Worm (Caenorhabditis elegans): ENCODE measurements around the gene F55G1.7.

F55G1.7 gene

DNA sequence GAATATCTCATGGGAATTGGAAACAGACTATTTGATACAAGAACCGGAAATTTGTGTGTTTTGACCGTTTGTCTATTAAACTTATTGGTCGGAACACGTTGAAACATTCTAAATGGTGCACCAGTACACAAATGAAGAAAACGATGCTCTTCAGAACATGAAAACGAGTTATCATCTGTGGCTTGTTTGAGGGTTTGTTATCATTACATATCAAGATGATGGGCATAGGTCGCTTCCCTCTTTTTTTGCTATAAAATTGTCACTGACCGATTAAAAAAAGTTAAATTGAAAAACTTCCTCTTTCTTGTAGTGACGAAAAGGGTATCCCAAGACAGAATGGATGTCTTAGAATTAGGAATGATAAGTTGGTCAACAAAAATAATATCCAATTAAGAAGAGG is 994 bp downstream of the F55G1.7 start:
- TF ChIP-seq aly-2 (tag; optimal IDR thresholded peaks at IDR 0.05) (no peak), gmeb-1 (tag; optimal IDR thresholded peaks at IDR 0.05) (no peak), fos-1 (tag; optimal IDR thresholded peaks at IDR 0.05) (peak; percentile 62), C34F6.9 (tag; optimal IDR thresholded peaks at IDR 0.05) (no peak), lin-39 (tag; optimal IDR thresholded peaks at IDR 0.05) (no peak)

DNA sequence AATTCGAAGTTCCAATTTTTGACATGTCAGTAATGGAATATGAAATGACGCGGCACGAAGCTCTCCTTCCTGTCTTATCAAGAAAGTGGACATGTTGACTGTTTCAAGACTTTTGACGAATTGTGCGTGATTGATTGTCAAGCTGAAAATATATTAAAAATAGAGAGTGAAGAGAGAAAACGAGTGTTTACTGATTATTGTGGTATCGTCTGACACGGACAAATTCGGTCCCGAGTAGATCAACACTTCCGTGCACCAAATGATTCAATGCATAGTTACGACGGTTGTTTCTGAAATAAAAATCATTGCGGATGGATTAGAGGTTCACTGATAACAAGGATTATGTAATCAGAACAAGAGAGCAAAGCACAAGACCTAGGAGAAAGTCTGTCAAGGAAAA is 2.5 kb downstream of the F55G1.7 start:
- TF ChIP-seq R02D3.7 (tag; optimal IDR thresholded peaks at IDR 0.05) (no peak), fos-1 (tag; optimal IDR thresholded peaks at IDR 0.05) (peak; percentile 12)

DNA sequence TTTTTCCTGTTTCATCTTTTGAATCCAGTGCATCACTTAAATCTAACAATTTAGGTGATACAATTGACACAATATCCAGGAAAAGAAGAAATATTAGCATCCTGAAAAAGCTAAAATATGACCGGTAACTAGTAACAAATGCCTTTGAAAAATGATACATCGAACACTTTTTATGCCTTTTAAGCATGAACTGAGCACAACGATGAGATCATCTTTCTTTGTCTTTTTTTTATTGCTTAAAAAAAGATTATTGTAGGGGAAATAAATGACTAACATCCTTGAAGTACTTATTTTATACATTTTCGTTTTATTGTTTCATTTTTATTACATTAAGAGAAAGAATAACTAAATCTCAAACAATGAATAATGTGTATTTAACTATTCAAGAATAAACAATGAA is 3.8 kb downstream of the F55G1.7 start, which contains the start of gene F13B6.3:
TSS of gene F13B6.3 (minus strand) at position 101 of the 400 bp plus-strand sequence.
- TF ChIP-seq ZK546.5 (tag; optimal IDR thresholded peaks at IDR 0.05), result no peak

DNA sequence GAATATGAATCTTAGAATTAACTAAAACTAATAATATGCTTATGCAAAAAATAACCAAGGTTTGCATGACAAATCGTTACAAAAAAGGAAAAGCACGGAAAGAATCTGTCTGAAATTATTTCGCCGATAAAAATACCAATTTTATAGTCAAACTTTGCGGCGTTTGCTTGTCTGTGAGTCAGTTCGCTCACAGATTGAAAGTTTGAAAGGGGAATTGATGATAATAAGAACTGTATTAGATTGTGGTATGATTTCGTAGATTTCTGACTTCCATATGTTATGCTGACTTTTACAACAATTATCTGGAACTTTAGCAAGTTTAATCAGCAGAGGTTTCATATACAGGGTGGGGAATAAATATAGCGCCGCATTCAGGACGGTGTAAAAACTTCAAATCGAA is 9.4 kb downstream of the F55G1.7 start, which contains the start of gene F13B6.2:
TSS of gene F13B6.2 (minus strand) at position 101 of the 400 bp plus-strand sequence.
- peak; percentile 34 for TF ChIP-seq fos-1 (tag; optimal IDR thresholded peaks at IDR 0.05)
- no peak for TF ChIP-seq unc-39 (tag; optimal IDR thresholded peaks at IDR 0.05)

DNA sequence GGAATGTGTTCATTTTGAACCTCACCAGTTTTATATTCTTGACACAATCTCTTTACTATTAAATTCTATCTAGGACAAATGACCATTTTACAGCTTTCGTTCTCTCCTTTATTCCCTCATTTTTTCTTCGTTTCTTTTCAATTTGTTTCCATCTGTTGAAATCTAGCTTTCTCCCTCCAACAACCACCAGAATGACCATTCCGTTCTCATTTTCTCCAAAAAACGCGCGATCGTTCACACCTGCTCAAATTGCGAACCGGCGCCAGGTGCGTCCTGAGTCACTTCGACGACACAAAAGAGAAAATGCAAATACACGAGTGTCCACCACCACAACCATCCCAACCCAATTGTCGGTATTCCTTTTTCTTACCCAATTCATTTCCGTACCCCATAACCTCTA is 13.4 kb downstream of the F55G1.7 start, which contains the start of gene F13B6.1:
TSS of gene F13B6.1 (plus strand) at position 301 of the 400 bp plus-strand sequence.
- TF ChIP-seq unc-62 (GFP tag; optimal IDR thresholded peaks at IDR 0.05), result no peak
- no peak for TF ChIP-seq lin-11 (tag; optimal IDR thresholded peaks at IDR 0.05)
- no peak for TF ChIP-seq ceh-82 (tag; optimal IDR thresholded peaks at IDR 0.05)
- TF ChIP-seq unc-55 (GFP tag; optimal IDR thresholded peaks at IDR 0.05), result no peak
- TF ChIP-seq lin-39 (tag; optimal IDR thresholded peaks at IDR 0.05), result no peak
- no peak for TF ChIP-seq lsy-2 (tag; optimal IDR thresholded peaks at IDR 0.05)
- no peak for TF ChIP-seq blmp-1 (tag; optimal IDR thresholded peaks at IDR 0.05; ENCODE audit: insufficient read depth)
- no peak for TF ChIP-seq nhr-21 (tag; optimal IDR thresholded peaks at IDR 0.05)
- no peak for TF ChIP-seq elt-1 (tag; optimal IDR thresholded peaks at IDR 0.05)
- no peak for TF ChIP-seq nhr-237 (tag; optimal IDR thresholded peaks at IDR 0.05)
- no peak for TF ChIP-seq aly-2 (tag; optimal IDR thresholded peaks at IDR 0.05)
- no peak for TF ChIP-seq nhr-10 (tag; optimal IDR thresholded peaks at IDR 0.05)
- no peak for TF ChIP-seq gmeb-1 (tag; optimal IDR thresholded peaks at IDR 0.05)

DNA sequence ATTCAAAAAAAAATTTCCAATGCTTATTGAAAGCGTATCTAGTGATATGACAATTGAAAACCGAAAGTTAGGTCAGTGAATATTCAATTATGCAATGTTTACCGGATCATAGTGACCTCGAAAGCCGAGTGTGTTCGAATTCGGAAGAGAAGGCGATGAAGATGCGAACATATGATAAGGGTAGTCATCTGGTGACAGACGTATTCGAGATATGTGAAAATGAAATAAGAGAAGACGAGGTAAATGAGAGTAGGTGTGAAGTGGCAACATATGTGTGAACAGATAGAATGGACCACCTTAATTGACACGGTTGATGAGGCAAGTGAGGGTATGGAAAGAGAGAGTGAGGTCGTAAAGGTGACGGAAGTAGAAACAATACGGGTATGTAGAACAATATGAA is 14.7 kb downstream of the F55G1.7 start:
- TF ChIP-seq sem-4 (tag; optimal IDR thresholded peaks at IDR 0.05) (no peak), lin-11 (tag; optimal IDR thresholded peaks at IDR 0.05) (no peak), C34F6.9 (tag; optimal IDR thresholded peaks at IDR 0.05) (no peak), ztf-11 (tag; optimal IDR thresholded peaks at IDR 0.05) (no peak), ZK546.5 (tag; optimal IDR thresholded peaks at IDR 0.05) (no peak), nhr-129 (tag; optimal IDR thresholded peaks at IDR 0.05) (no peak), zag-1 (tag; optimal IDR thresholded peaks at IDR 0.05) (no peak), crh-2 (tag; optimal IDR thresholded peaks at IDR 0.05) (no peak), egl-27 (tag; optimal IDR thresholded peaks at IDR 0.05) (no peak), nhr-10 (tag; optimal IDR thresholded peaks at IDR 0.05) (no peak), ama-1 (optimal IDR thresholded peaks at IDR 0.05) (no peak), lsy-2 (tag; optimal IDR thresholded peaks at IDR 0.05) (no peak), lin-39 (tag; optimal IDR thresholded peaks at IDR 0.05) (no peak), nhr-237 (tag; optimal IDR thresholded peaks at IDR 0.05) (no peak), ztf-4 (tag; optimal IDR thresholded peaks at IDR 0.05) (no peak), gmeb-1 (tag; optimal IDR thresholded peaks at IDR 0.05) (no peak), nhr-77 (tag; optimal IDR thresholded peaks at IDR 0.05) (no peak)

DNA sequence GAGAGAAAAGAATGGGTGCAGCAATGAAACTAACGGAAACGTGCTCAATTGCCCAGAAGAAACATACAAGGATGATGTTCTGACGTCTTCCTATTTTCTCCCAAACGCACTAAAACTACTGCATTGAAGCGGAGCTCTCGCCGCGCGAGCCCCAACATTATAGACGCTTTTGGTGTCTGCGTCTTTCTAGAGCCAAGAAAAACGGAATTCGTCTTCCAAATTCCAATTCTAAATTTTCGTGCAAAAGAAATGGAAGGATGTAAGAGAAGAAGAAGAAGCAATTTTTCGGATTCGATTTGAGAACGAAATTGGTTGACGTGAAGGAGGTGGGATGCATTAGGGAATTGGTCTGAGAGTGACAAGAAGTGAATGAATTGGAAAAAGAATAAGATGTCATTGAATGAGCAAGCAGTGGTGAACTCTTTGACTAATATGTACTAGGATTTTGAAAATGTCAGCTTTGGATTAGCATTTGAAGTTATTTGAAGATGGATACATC is 15.9 kb downstream of the F55G1.7 start:
- TF ChIP-seq peb-1 (tag; optimal IDR thresholded peaks at IDR 0.05), result no peak
- TF ChIP-seq lsy-2 (tag; optimal IDR thresholded peaks at IDR 0.05), result no peak
- no peak for TF ChIP-seq nhr-25 (tag; optimal IDR thresholded peaks at IDR 0.05)
- peak; percentile 6 for TF ChIP-seq sma-9 (GFP tag; optimal IDR thresholded peaks at IDR 0.05)
- no peak for TF ChIP-seq sma-9 (tag; optimal IDR thresholded peaks at IDR 0.05)
- peak; percentile 15 for TF ChIP-seq nhr-129 (tag; optimal IDR thresholded peaks at IDR 0.05)
- no peak for TF ChIP-seq F13H6.1 (tag; optimal IDR thresholded peaks at IDR 0.05)
- TF ChIP-seq zag-1 (tag; optimal IDR thresholded peaks at IDR 0.05), result no peak
- TF ChIP-seq sem-4 (tag; optimal IDR thresholded peaks at IDR 0.05), result peak; percentile 12
- no peak for TF ChIP-seq lin-39 (tag; optimal IDR thresholded peaks at IDR 0.05)
- TF ChIP-seq unc-55 (GFP tag; optimal IDR thresholded peaks at IDR 0.05), result peak; percentile 69
